Worm (Caenorhabditis elegans) whole organism, dauer: ENCODE data around the gene T24C12.3.

Experiments used
- unc-62 ChIP-seq: sonication (generic microtip); optimal IDR thresholded peaks from 2 replicates; lab custom pipeline; 2017; ENCODE audit warnings: missing biosample characterization, missing genetic modification reagents, missing genetic modification characterization

The T24C12.3 gene

DNA sequence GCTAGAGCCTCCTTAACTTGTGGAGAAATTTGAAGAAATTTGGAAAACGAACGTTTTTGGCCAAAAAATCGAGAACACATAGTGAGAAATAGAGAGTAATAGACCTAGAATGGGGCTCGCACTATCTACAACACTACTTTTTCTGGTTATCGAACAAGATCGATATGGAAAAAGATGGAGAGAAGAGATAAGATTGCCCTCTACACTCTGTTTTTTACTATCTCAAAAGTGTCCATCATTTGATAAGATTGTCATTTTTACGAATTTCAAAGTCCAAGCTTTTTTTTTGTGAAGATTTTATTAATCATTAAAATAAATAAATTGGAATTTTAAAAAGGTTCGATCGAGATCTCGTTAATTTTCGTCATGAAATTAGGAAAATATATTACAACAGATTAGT lies at the start of gene T24C12.3:
Gene T24C12.3 (minus strand): TSS at position 134 of the 400 bp plus-strand sequence.
- TF ChIP-seq unc-62 (GFP tag; lab: Kevin White, UChicago), result no peak

DNA sequence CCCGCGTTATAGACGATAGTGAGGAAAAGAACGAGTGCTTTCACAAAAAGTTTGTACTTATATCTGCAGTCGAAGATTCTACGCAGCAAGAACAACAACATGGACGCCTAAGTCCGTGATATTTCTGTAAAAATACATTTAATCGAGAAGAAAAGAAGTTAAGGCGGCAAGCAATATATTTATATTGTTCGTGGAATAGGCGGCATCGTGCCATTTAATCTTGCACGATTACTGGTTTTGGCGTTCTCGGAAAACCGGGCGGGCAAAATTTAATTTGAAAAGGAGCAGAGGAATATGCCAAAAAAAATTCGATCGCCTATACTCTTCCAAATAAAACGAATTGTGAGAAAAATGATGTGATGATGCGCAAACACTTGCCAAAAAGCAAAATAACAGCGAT lies 43.2 kb upstream of the T24C12.3 start, which contains the start of gene AH9.1:
Gene AH9.1 (minus strand): TSS at position 101 of the 400 bp plus-strand sequence.
- no peak for TF ChIP-seq unc-62 (GFP tag; lab: Kevin White, UChicago)

DNA sequence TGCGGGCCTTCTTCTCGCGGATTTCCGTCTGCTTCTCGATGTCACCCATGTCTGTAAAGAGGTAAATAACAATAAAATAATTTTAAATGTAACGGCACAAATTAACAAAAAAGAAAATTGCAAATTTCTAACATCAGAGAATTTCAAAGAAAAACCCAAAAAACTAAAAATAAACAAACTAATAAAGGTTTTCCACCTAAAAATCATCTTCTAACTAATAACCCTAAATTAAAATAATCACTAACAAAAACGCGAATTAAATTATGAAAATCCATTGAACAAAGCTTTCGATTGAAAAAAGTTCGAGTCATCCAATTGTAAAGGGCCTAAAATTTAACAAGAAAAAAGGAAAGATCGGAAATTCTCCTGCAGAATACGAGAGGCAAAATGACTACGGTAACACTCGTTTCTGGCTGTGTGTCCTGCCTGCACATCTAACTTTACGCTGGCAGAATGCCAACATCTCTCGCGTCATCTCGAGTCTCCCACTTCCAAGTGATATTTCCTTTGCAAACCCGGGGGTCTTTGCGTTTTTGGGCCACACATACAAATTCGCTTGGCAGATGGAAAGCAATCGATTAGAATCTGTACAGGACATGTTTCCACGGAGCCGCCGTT lies 39.0 kb upstream of the T24C12.3 start, which contains the start of gene rpl-11.2:
Gene rpl-11.2 (minus strand): TSS at position 51 of the 618 bp plus-strand sequence.
- no peak for TF ChIP-seq unc-62 (GFP tag; lab: Kevin White, UChicago)

DNA sequence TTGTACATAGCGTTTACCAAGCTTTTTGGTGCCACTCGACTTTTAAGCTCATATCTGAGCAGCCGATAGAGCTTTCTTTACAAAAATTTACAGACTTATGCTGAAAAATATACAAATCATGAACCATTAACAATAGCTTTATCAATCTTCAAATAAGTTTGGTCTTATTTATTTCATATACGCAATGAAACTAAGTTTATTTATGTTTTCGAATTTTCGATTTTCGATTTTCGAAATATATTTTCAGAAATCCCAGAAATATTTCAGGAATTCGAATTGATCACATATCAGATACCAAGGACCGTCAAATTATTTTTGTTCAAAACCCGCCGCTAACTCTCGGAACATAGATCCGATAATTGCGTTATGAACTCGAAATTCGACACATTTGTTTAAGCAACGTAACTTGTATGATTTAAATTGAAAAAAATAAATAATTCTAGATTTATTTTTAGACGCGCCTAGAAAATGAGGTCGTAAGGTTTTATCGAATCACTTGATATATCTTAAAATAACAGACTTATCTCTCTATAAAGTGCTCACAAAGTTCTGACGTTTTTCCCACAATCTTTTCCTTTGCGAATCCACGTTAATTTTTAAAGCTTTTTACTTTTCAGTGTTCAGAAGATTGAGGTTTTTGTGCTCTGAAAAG lies 37.6 kb upstream of the T24C12.3 start:
- no peak for TF ChIP-seq unc-62 (GFP tag; lab: Kevin White, UChicago)

DNA sequence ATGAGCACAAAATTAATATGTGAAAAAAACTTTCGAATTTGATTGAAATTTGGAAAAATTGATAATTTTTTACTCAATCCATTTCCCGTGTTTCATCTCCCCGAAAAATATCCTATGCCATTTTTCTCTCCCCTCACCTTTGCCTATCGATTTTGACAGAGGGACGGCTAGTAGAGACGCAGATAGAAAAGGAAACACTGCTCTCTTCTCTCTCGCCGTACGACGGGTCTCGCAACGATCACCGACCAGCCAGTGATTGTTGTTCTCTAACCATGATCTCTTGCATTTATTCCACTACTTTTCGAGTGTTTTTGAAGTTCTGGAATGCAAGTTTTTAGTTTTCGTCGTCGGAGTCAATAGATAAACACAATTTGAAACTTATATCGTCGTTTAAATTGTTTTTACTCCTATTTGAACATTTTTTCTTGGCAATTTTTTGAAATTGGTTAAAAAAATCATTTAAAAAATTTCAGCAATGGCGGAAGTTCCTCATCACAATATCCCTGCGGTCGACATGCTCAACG lies 33.8 kb upstream of the T24C12.3 start, which contains the start of gene vha-15:
Gene vha-15 (plus strand): TSS at position 474 of the 524 bp plus-strand sequence.
- TF ChIP-seq unc-62 (GFP tag; lab: Kevin White, UChicago), result no peak

DNA sequence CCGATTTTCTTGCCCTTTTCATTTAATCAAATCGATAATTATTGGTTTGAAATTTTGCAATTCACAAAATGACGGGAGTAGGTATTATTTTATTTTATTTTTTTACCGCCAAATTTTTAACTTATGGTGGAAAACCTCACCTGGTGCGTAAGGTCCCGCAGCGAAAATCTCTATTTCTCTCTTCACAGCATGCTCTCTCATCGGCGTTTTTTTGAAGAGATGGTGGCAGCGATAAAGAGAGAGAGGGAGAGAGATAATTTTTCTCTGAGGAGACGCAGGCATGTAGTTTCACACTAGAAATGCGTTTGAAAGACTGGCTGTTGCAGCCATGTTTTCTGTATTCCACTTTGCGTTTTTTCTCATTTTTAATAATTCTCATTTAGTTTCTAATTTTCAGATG lies 30.2 kb upstream of the T24C12.3 start, which contains the start of gene T14F9.2:
Gene T14F9.2 (plus strand): TSS at position 396 of the 400 bp plus-strand sequence.
- TF ChIP-seq unc-62 (GFP tag; lab: Kevin White, UChicago), result no peak

DNA sequence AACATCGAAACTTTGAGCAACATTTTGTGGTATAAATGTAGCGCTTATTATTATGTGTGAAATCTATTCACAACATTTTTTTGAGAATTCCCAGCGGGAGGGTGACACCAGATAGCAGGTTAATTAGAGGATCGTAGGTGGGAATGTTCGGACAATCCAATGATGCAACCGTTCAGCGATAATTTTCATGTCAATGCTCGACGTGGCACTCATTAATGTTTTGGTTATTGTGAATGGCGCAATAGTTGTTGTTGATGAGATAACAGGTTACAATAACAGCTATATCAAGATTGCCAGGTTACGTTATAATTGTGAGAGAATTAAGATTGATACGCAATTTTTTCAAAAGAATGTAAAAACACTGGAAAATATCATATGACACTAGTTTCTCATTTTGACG lies 27.7 kb upstream of the T24C12.3 start:
- no peak for TF ChIP-seq unc-62 (GFP tag; lab: Kevin White, UChicago)

DNA sequence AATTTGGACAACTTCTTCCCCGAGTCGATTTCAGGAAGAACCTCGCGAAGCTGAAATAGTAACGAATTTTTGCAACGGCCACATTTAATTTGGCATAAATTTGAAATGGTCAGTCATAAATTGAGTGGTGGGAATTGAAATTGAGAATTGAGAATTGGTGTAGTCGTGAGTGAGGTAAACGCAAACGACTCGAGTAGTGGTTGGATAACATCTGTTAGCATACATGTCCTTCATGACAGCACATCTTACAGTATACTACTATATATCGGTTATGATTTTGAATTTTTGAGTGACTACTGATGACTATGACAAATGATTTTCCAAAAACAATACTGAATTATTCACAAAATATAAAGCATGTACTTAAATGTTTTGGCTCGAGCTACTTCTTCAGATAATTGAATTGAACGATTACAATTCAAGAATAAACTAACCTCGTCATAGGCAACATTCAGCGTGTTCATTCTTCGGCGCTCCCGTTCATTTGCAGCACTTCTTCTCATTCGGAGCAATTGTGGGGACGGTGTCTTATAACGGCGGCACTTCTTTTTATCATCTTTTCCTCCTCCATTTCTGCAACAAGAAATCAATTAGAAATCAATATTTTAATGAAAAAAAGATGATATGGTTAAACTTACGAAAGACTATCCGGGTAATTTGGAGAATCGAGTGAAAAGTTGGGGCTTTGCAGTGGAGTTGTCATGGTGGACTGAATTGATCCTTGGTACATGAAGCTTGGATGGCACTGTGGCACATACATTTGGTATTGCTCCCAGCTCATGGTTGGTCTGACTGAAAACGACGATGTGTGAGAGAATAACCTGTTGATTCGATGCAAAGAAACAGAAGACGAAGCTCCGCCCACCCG lies 25.8 kb upstream of the T24C12.3 start, which contains the start of gene lin-32:
Gene lin-32 (minus strand): TSS at position 818 of the 868 bp plus-strand sequence.
- no peak for TF ChIP-seq unc-62 (GFP tag; lab: Kevin White, UChicago)

DNA sequence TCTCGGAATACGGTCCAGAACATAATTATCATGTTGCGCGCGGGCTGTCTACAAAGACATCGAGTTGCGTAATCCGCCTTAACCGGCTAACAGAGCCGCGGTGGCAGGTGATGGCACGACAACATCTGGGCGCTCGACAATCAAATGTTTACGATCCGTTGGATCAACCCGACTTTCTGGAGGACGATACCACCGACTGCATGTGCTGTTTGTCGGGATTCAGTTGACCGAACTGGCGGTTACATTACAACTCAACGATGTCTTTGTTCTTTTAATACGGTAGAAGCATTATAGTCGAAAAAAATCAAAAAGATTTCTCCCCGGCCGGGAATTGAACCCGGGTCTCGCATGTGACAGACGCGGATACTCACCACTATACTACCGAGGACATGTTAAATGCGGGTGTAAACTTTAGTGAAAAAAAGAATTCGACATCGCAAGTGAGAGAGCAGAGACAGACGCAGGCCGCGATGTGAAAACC lies 23.2 kb upstream of the T24C12.3 start:
- TF ChIP-seq unc-62 (GFP tag; lab: Kevin White, UChicago), result no peak

DNA sequence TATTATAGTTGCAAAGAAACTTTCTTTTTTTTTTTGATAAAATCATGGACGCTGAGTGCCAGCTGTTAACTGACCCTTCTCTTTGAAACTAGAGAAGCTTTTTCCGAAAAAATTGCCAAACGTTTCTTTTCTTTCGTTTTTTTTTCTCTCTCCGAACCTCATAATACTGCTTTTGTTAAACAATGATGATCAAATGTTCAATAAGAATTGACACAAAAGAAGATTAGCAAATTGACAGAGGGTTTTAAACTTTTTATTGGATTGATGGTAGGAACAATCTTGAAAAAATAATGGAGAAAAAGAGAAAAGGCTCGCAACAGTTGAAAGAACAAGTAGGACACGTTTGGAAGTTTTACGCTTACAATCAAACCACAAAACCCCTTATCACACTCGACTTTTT lies 17.2 kb upstream of the T24C12.3 start, which contains the start of gene hex-1:
Gene hex-1 (plus strand): TSS at position 301 of the 400 bp plus-strand sequence.
- no peak for TF ChIP-seq unc-62 (GFP tag; lab: Kevin White, UChicago)

DNA sequence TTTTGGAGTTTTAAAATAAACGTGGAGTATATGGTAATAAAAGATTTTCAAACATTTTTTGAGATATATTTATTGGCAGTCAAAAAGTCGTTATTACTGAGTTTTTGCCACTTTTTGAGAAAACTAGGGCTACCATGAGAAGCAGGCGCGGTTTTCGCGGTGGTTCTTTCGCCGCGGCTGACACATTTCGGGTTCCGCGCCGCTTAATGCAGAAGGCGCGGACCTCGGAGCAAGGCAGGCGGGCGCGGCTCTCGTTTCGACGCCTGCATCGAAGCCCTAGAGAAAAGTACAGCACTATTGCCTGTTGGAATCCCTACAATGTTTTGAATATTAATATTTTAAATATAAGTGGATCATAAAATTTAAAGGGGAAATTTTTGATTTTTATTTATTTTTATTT lies 15.8 kb upstream of the T24C12.3 start:
- TF ChIP-seq unc-62 (GFP tag; lab: Kevin White, UChicago), result no peak

DNA sequence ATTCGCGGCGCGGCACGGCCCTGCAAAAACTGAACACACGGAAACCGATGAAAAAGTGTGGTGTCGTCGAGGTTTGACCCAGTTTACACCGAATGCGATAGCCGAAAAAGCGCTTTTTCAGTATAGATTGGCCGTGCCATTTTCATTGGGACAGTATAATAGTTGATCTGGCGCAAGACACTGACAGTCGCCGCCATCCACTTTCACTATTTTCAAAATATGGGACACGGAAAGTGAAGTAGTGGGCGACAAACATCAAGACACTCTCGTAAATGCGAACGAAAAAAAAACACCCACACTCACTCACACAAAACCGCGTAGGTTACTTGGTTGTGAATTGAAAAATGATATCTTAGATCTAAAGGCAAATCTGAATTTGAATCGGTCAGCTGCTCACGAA lies 15.3 kb upstream of the T24C12.3 start:
- no peak for TF ChIP-seq unc-62 (GFP tag; lab: Kevin White, UChicago)

DNA sequence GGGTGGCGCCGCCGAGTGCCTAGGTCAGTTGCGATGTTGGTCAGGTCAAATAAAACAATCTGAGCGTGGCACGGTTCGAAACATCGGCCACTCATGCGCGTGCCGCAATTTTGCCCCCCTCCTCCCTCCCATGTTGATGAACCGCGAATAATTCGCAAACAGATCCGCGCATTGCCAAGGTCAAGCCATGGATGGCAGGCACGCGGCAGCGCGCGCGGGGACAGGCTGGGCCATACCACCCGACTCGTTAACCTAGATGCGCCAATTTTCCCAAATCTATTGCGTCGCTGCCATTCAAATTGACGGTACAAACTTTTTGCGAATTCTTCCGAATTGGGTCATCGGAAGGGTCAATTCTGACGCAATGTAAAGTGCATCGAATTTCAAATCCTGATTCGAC lies 13.0 kb upstream of the T24C12.3 start:
- TF ChIP-seq unc-62 (GFP tag; lab: Kevin White, UChicago), result no peak

DNA sequence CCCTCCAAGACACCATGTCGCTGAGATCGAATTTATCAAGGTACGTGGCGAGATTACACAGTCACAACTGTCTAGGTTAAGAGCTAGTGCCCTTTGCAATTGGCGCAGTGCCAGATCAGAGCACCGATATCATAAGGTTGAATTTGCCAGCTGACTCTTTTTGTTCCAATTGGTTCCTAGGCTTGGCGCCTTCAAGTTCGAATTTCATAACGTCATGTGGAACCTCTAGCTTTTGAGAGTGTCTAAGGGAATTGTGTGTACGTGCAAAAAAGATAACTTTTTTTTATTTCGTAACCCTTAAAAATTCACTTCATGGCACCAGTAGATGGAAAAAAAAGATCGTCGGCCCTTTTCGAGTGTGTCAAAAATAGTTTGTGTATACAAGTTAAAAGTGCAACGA lies 12.5 kb upstream of the T24C12.3 start:
- no peak for TF ChIP-seq unc-62 (GFP tag; lab: Kevin White, UChicago)

DNA sequence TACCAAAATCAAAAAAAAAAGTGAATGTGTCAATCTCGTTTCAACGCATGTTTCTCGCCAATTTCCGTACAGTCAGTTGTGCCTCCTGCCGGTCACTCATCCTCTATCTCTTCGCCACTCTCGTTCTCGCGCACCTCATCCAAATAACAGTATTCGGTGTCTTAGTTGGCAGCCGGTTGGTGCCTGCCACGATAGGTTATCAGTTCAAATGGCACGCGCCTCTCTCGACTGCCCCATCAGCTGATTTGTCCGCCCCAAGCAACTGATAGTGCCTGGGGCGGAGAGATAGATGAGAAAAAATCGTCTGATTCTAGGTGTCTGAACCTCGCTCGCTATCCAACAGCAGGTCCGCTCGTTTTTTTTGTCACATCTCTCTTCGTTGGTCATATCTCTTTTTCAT lies 11.4 kb upstream of the T24C12.3 start:
- TF ChIP-seq unc-62 (GFP tag; lab: Kevin White, UChicago), result no peak
